Worm (Caenorhabditis elegans) whole organism, mixed stage, embryonic: ENCODE data around the gene droe-8.

Experiments used
- M03D4.4 ChIP-seq: sonication (generic microtip); optimal IDR thresholded peaks from 2 replicates; lab custom pipeline; 2017; ENCODE audit warnings: mild to moderate bottlenecking, missing genetic modification characterization, missing compliant biosample characterization
- bed-3 ChIP-seq: fragments of 200-800 bp; sonication (Bioruptor generic); optimal IDR thresholded peaks from 3 replicates; lab custom pipeline; 2018; ENCODE audit warnings: mild to moderate bottlenecking, missing genetic modification characterization, moderate library complexity, missing compliant biosample characterization
- blmp-1 ChIP-seq: fragments of 150-350 bp; optimal IDR thresholded peaks from 2 replicates; lab custom pipeline; 2014; ENCODE audit warnings: missing biosample characterization, missing genetic modification characterization
- ceh-39 ChIP-seq: fragments of 150-350 bp; optimal IDR thresholded peaks from 2 replicates; lab custom pipeline; 2014; ENCODE audit warnings: missing biosample characterization, missing genetic modification characterization
- ceh-43 ChIP-seq: fragments of 200-800 bp; sonication (Bioruptor generic); optimal IDR thresholded peaks from 2 replicates; lab custom pipeline; 2018; ENCODE audit warnings: mild to moderate bottlenecking, missing genetic modification characterization, moderate library complexity, missing compliant biosample characterization
- ces-1 ChIP-seq: fragments of 150-350 bp; optimal IDR thresholded peaks from 2 replicates; lab custom pipeline; 2014; ENCODE audit warnings: missing biosample characterization, missing genetic modification reagents, missing genetic modification characterization
- cnd-1 ChIP-seq: fragments of 200-800 bp; sonication (Bioruptor generic); optimal IDR thresholded peaks from 2 replicates; lab custom pipeline; 2018; ENCODE audit warnings: mild to moderate bottlenecking, missing genetic modification characterization, missing compliant biosample characterization
- drap-1 ChIP-seq: fragments of 200-800 bp; sonication (Bioruptor generic); optimal IDR thresholded peaks from 3 replicates; lab custom pipeline; 2018; ENCODE audit warnings: mild to moderate bottlenecking, missing genetic modification characterization, missing compliant biosample characterization
- elt-1 ChIP-seq: sonication (generic microtip); optimal IDR thresholded peaks from 2 replicates; lab custom pipeline; 2017; ENCODE audit warnings: missing genetic modification characterization, mild to moderate bottlenecking, missing compliant biosample characterization, antibody characterized with exemption, moderate library complexity, borderline replicate concordance; ENCODE audit not compliant: insufficient read depth
- elt-3 ChIP-seq: fragments of 150-350 bp; optimal IDR thresholded peaks from 2 replicates; lab custom pipeline; 2014; ENCODE audit warnings: missing biosample characterization, missing genetic modification characterization
- flh-1 ChIP-seq: fragments of 200-800 bp; sonication (Bioruptor generic); optimal IDR thresholded peaks from 2 replicates; lab custom pipeline; 2018; ENCODE audit warnings: mild to moderate bottlenecking, missing genetic modification characterization, moderate library complexity, missing compliant biosample characterization
- ham-2 ChIP-seq: fragments of 200-800 bp; sonication (Bioruptor generic); optimal IDR thresholded peaks from 2 replicates; lab custom pipeline; 2018; ENCODE audit warnings: mild to moderate bottlenecking, missing genetic modification characterization, missing compliant biosample characterization
- hlh-1 ChIP-seq: fragments of 150-350 bp; optimal IDR thresholded peaks from 2 replicates; lab custom pipeline; 2014; ENCODE audit warnings: missing biosample characterization, missing genetic modification reagents, missing genetic modification characterization
- lin-13 ChIP-seq: fragments of 150-350 bp; optimal IDR thresholded peaks from 2 replicates; lab custom pipeline; 2014; ENCODE audit warnings: missing biosample characterization, missing genetic modification characterization
- lin-32 ChIP-seq: fragments of 200-800 bp; sonication (Bioruptor generic); optimal IDR thresholded peaks from 2 replicates; lab custom pipeline; 2018; ENCODE audit warnings: mild to moderate bottlenecking, missing genetic modification characterization, missing compliant biosample characterization
- lsy-2 ChIP-seq: fragments of 150-350 bp; optimal IDR thresholded peaks from 2 replicates; lab custom pipeline; 2014; ENCODE audit warnings: missing biosample characterization, missing genetic modification characterization
- mab-5 ChIP-seq: fragments of 150-350 bp; optimal IDR thresholded peaks from 2 replicates; lab custom pipeline; 2014; ENCODE audit warnings: missing biosample characterization, missing genetic modification characterization
- mep-1 ChIP-seq: fragments of 150-350 bp; optimal IDR thresholded peaks from 2 replicates; lab custom pipeline; 2017; ENCODE audit warnings: missing biosample characterization, missing genetic modification reagents, missing genetic modification characterization, inconsistent platforms
- mls-2 ChIP-seq: sonication (generic microtip); optimal IDR thresholded peaks from 2 replicates; lab custom pipeline; 2016; ENCODE audit warnings: mild to moderate bottlenecking, missing genetic modification characterization, moderate library complexity, missing compliant biosample characterization
- nhr-12 ChIP-seq: fragments of 150-350 bp; optimal IDR thresholded peaks from 2 replicates; lab custom pipeline; 2014; ENCODE audit warnings: missing biosample characterization, missing genetic modification characterization
- nhr-2 ChIP-seq: fragments of 150-350 bp; optimal IDR thresholded peaks from 2 replicates; lab custom pipeline; 2014; ENCODE audit warnings: missing biosample characterization, missing genetic modification characterization
- nhr-237 ChIP-seq: fragments of 150-350 bp; optimal IDR thresholded peaks from 2 replicates; lab custom pipeline; 2014; ENCODE audit warnings: missing biosample characterization, missing genetic modification characterization
- nhr-28 ChIP-seq: fragments of 150-350 bp; optimal IDR thresholded peaks from 2 replicates; lab custom pipeline; 2014; ENCODE audit warnings: missing biosample characterization, missing genetic modification characterization
- nhr-76 ChIP-seq: sonication (generic microtip); optimal IDR thresholded peaks from 2 replicates; lab custom pipeline; 2017; ENCODE audit warnings: missing biosample characterization, missing genetic modification characterization
- pha-4 ChIP-seq: fragments of 150-350 bp; optimal IDR thresholded peaks from 2 replicates; lab custom pipeline; 2018; ENCODE audit warnings: missing biosample characterization, missing genetic modification reagents, missing genetic modification characterization
- snpc-4 ChIP-seq: fragments of 150-350 bp; optimal IDR thresholded peaks from 2 replicates; lab custom pipeline; 2014; ENCODE audit warnings: missing biosample characterization, missing genetic modification characterization
- tbx-8 ChIP-seq: fragments of 200-800 bp; sonication (Bioruptor generic); optimal IDR thresholded peaks from 2 replicates; lab custom pipeline; 2018; ENCODE audit warnings: mild to moderate bottlenecking, missing genetic modification characterization, moderate library complexity, missing compliant biosample characterization
- unc-120 ChIP-seq: sonication (generic microtip); optimal IDR thresholded peaks from 2 replicates; lab custom pipeline; 2017; ENCODE audit warnings: missing genetic modification characterization, missing compliant biosample characterization; ENCODE audit not compliant: poor library complexity, severe bottlenecking
- zip-8 ChIP-seq: fragments of 150-350 bp; optimal IDR thresholded peaks from 2 replicates; lab custom pipeline; 2014; ENCODE audit warnings: missing biosample characterization, missing genetic modification characterization
- ztf-11 ChIP-seq: fragments of 150-350 bp; optimal IDR thresholded peaks from 2 replicates; lab custom pipeline; 2014; ENCODE audit warnings: missing biosample characterization, missing genetic modification characterization

droe-8 gene

ce11 chrV:8758618-8759017 lies 32.3 kb downstream of the droe-8 start, which contains the start of gene B0507.7:
B0507.7 (minus strand) TSS chrV:8758718.
- TF ChIP-seq mab-5, result no peak

ce11 chrV:8760416-8760815 lies 34.1 kb downstream of the droe-8 start, which contains the start of gene ddn-1:
ddn-1 (minus strand) TSS chrV:8760516.
- TF ChIP-seq elt-3 (tag; lab: Kevin White, UChicago) (no peak), mep-1 (tag; lab: Kevin White, UChicago) (no peak), nhr-76 (no peak), bed-3 (GFP tag; lab: Kevin White, UChicago) (no peak), lin-32 (no peak), pha-4 (no peak), ztf-11 (tag; lab: Kevin White, UChicago) (no peak), lin-13 (no peak), drap-1 (no peak), nhr-237 (tag; lab: Kevin White, UChicago) (no peak), mls-2 (tag; lab: Kevin White, UChicago) (no peak), snpc-4 (tag; lab: Kevin White, UChicago) (no peak)

- TF ChIP-seq ceh-39 (no peak), cnd-1 (no peak), drap-1 (no peak), unc-120 (no peak), blmp-1 (no peak), bed-3 (GFP tag; lab: Kevin White, UChicago) (no peak), tbx-8 (GFP tag; lab: Kevin White, UChicago) (no peak), nhr-12 (tag; lab: Kevin White, UChicago) (no peak), ces-1 (GFP tag; lab: Kevin White, UChicago) (no peak), mab-5 (no peak), lin-32 (no peak), nhr-2 (no peak), elt-1 (tag; lab: Kevin White, UChicago) (no peak), zip-8 (tag; lab: Kevin White, UChicago) (no peak), M03D4.4 (tag; lab: Kevin White, UChicago) (no peak), flh-1 (GFP tag; lab: Kevin White, UChicago) (no peak), ztf-11 (tag; lab: Kevin White, UChicago) (no peak), lin-13 (no peak), snpc-4 (tag; lab: Kevin White, UChicago) (no peak), nhr-28 (tag; lab: Kevin White, UChicago) (no peak)
Observed at ce11 chrV:8762861-8763260, 36.5 kb downstream of the droe-8 start, which contains the start of gene B0507.8. B0507.8 (minus strand) TSS chrV:8762961.

- TF ChIP-seq lsy-2 (tag; lab: Kevin White, UChicago) (no peak), nhr-28 (tag; lab: Kevin White, UChicago) (no peak), cnd-1 (no peak), pha-4 (no peak), ham-2 (GFP tag; lab: Kevin White, UChicago) (no peak), lin-13 (no peak), mls-2 (tag; lab: Kevin White, UChicago) (no peak), unc-120 (no peak), ceh-39 (no peak), elt-3 (tag; lab: Kevin White, UChicago) (no peak), mep-1 (tag; lab: Kevin White, UChicago) (no peak), lin-32 (no peak), ztf-11 (tag; lab: Kevin White, UChicago) (no peak), hlh-1 (tag; lab: Kevin White, UChicago) (no peak), mab-5 (no peak)
- TF ChIP-seq, all 35 proteins: peak for 0
Observed at ce11 chrV:8765938-8766337, 39.6 kb downstream of the droe-8 start, which contains the start of gene B0507.9. B0507.9 (minus strand) TSS chrV:8766038.

ce11 chrV:8767041-8767440 lies 40.7 kb downstream of the droe-8 start:
- TF ChIP-seq mls-2 (tag; lab: Kevin White, UChicago) (no peak), drap-1 (no peak), lsy-2 (tag; lab: Kevin White, UChicago) (no peak), ces-1 (GFP tag; lab: Kevin White, UChicago) (no peak), snpc-4 (tag; lab: Kevin White, UChicago) (no peak), ceh-39 (no peak), M03D4.4 (tag; lab: Kevin White, UChicago) (no peak), blmp-1 (no peak), ham-2 (GFP tag; lab: Kevin White, UChicago) (no peak), lin-13 (no peak), elt-3 (tag; lab: Kevin White, UChicago) (no peak), tbx-8 (GFP tag; lab: Kevin White, UChicago) (no peak), ceh-43 (GFP tag; lab: Kevin White, UChicago) (no peak), hlh-1 (tag; lab: Kevin White, UChicago) (no peak)
